Worm (Caenorhabditis elegans) whole organism, L4 larva: ENCODE results near the gene K01G12.22.

Experiments
- D1046.2 ChIP-seq: fragments of 200-800 bp; sonication (Bioruptor generic); IDR thresholded peaks from 2 replicates; pipeline ENCODE4 v1.3.6; 2022; ENCODE audit warnings: missing genetic modification characterization, missing compliant biosample characterization
- F44E2.7 ChIP-seq: fragments of 200-800 bp; sonication (Bioruptor generic); IDR thresholded peaks from 2 replicates; pipeline ENCODE4 v2.1.2; 2022; ENCODE audit warnings: missing genetic modification characterization, missing compliant biosample characterization
- R02D3.7 ChIP-seq: fragments of 150-350 bp; sonication (generic microtip); optimal IDR thresholded peaks from 3 replicates; lab custom pipeline; 2014; ENCODE audit warnings: missing biosample characterization, missing genetic modification characterization
- ZK337.2 ChIP-seq: fragments of 200-800 bp; sonication (Bioruptor generic); IDR thresholded peaks from 2 replicates; pipeline ENCODE4 v1.3.6; 2022; ENCODE audit warnings: missing genetic modification reagents, missing genetic modification characterization, missing compliant biosample characterization
- ZK546.5 ChIP-seq, 2 experiments: sonication (generic microtip); optimal IDR thresholded peaks; 2 replicates each; lab custom pipeline; 2017; ENCODE audit warnings: missing biosample characterization in 2 of 2, missing genetic modification characterization in 2 of 2
- aly-2 ChIP-seq: sonication (generic microtip); optimal IDR thresholded peaks from 2 replicates; lab custom pipeline; 2018; ENCODE audit warnings: missing biosample characterization, missing genetic modification characterization
- ama-1 ChIP-seq: fragments of 150-350 bp; optimal IDR thresholded peaks from 2 replicates; lab custom pipeline; 2014; ENCODE audit warnings: inconsistent platforms, mixed read lengths
- arid-1 ChIP-seq: fragments of 200-800 bp; sonication (Bioruptor generic); conservative IDR thresholded peaks from 2 replicates; pipeline ENCODE4 v1.3.6; 2022; ENCODE audit warnings: missing genetic modification reagents, missing genetic modification characterization, missing compliant biosample characterization
- ceh-20 ChIP-seq: fragments of 200-800 bp; sonication (Bioruptor generic); IDR thresholded peaks from 2 replicates; pipeline ENCODE4 v1.3.6; 2022; ENCODE audit warnings: missing genetic modification reagents, missing genetic modification characterization, missing compliant biosample characterization
- ceh-28 ChIP-seq: fragments of 150-350 bp; optimal IDR thresholded peaks from 2 replicates; lab custom pipeline; 2014; ENCODE audit warnings: missing biosample characterization, missing genetic modification reagents, missing genetic modification characterization
- ceh-62 ChIP-seq: sonication (generic microtip); optimal IDR thresholded peaks from 2 replicates; lab custom pipeline; 2017; ENCODE audit warnings: missing biosample characterization, missing genetic modification characterization
- ces-1 ChIP-seq: fragments of 150-350 bp; sonication (generic microtip); optimal IDR thresholded peaks from 4 replicates; lab custom pipeline; 2014; ENCODE audit warnings: missing biosample characterization, missing genetic modification reagents, missing genetic modification characterization
- daf-16 ChIP-seq, 3 experiments: sonication (generic microtip); optimal IDR thresholded peaks; 2 replicates each; lab custom pipeline; 2016 to 2017; ENCODE audit warnings: missing genetic modification characterization in 3 of 3, missing genetic modification reagents in 3 of 3, mild to moderate bottlenecking in 2 of 3, missing compliant biosample characterization in 2 of 3, missing biosample characterization in 1 of 3, moderate library complexity in 1 of 3
- daf-19 ChIP-seq: fragments of 200-800 bp; sonication (Bioruptor generic); conservative IDR thresholded peaks from 2 replicates; pipeline ENCODE4 v1.3.6; 2022; ENCODE audit warnings: missing genetic modification characterization, missing compliant biosample characterization
- dmd-6 ChIP-seq: fragments of 200-800 bp; sonication (Bioruptor generic); IDR thresholded peaks from 2 replicates; pipeline ENCODE4 v1.3.6; 2022; ENCODE audit warnings: missing genetic modification reagents, missing genetic modification characterization, missing compliant biosample characterization
- dpl-1 ChIP-seq: fragments of 150-350 bp; optimal IDR thresholded peaks from 2 replicates; lab custom pipeline; 2014; ENCODE audit warnings: missing biosample characterization, missing genetic modification reagents, missing genetic modification characterization
- egl-27 ChIP-seq: sonication (generic microtip); optimal IDR thresholded peaks from 3 replicates; lab custom pipeline; 2017; ENCODE audit warnings: missing biosample characterization, missing genetic modification reagents, missing genetic modification characterization
- hlh-11 ChIP-seq: fragments of 200-800 bp; sonication (Bioruptor generic); optimal IDR thresholded peaks from 2 replicates; lab custom pipeline; 2018; ENCODE audit warnings: mild to moderate bottlenecking, missing genetic modification characterization, missing compliant biosample characterization
- hlh-30 ChIP-seq: sonication (generic microtip); optimal IDR thresholded peaks from 2 replicates; lab custom pipeline; 2017; ENCODE audit warnings: antibody characterized with exemption, mild to moderate bottlenecking, missing genetic modification characterization, missing compliant biosample characterization; ENCODE audit not compliant: insufficient read depth
- lin-13 ChIP-seq: fragments of 150-350 bp; optimal IDR thresholded peaks from 2 replicates; lab custom pipeline; 2014; ENCODE audit warnings: missing biosample characterization, missing genetic modification reagents, missing genetic modification characterization
- lin-39 ChIP-seq: fragments of 150-350 bp; optimal IDR thresholded peaks from 2 replicates; lab custom pipeline; 2014; ENCODE audit warnings: missing biosample characterization, missing genetic modification reagents, missing genetic modification characterization
- lir-3 ChIP-seq: sonication (generic microtip); optimal IDR thresholded peaks from 2 replicates; lab custom pipeline; 2016; ENCODE audit warnings: mild to moderate bottlenecking, missing genetic modification characterization, missing compliant biosample characterization
- lsy-2 ChIP-seq, 2 experiments: fragments of 150-350 bp in 1 of 2; sonication (generic microtip) in 1 of 2; optimal IDR thresholded peaks; 2 replicates each; lab custom pipeline; 2014 to 2017; ENCODE audit warnings: missing biosample characterization in 2 of 2, missing genetic modification characterization in 2 of 2
- madf-5 ChIP-seq, 2 experiments: fragments of 200-800 bp; sonication (Bioruptor generic); IDR thresholded peaks; 2 replicates each; pipeline ENCODE4 v1.3.6; 2022; ENCODE audit warnings: missing compliant biosample characterization in 2 of 2, missing genetic modification characterization in 2 of 2
- mep-1 ChIP-seq: fragments of 150-350 bp; sonication (generic microtip); optimal IDR thresholded peaks from 3 replicates; lab custom pipeline; 2014; ENCODE audit warnings: missing biosample characterization, missing genetic modification characterization
- mxl-3 ChIP-seq: fragments of 200-800 bp; sonication (Bioruptor generic); optimal IDR thresholded peaks from 2 replicates; lab custom pipeline; 2018; ENCODE audit warnings: mild to moderate bottlenecking, missing genetic modification characterization, missing compliant biosample characterization
- nhr-6 ChIP-seq: fragments of 150-350 bp; optimal IDR thresholded peaks from 2 replicates; lab custom pipeline; 2014; ENCODE audit warnings: missing biosample characterization, missing genetic modification characterization
- nhr-77 ChIP-seq: fragments of 150-350 bp; optimal IDR thresholded peaks from 2 replicates; lab custom pipeline; 2014; ENCODE audit warnings: missing biosample characterization, missing genetic modification characterization
- php-3 ChIP-seq: fragments of 200-800 bp; sonication (Bioruptor generic); IDR thresholded peaks from 2 replicates; pipeline ENCODE4 v1.3.6; 2022; ENCODE audit warnings: missing genetic modification reagents, missing genetic modification characterization, missing compliant biosample characterization
- skn-1 ChIP-seq: fragments of 150-350 bp; optimal IDR thresholded peaks from 2 replicates; lab custom pipeline; 2014; ENCODE audit warnings: missing biosample characterization, missing genetic modification characterization
- snpc-1.2 ChIP-seq: fragments of 200-800 bp; sonication (Bioruptor generic); IDR thresholded peaks from 2 replicates; pipeline ENCODE4 v1.3.6; 2022; ENCODE audit warnings: missing genetic modification reagents, missing genetic modification characterization, missing compliant biosample characterization
- tra-1 ChIP-seq: fragments of 200-800 bp; sonication (Bioruptor generic); IDR thresholded peaks from 2 replicates; pipeline ENCODE4 v1.3.6; 2022; ENCODE audit warnings: missing genetic modification reagents, missing genetic modification characterization, missing compliant biosample characterization
- unc-130 ChIP-seq: sonication (generic microtip); optimal IDR thresholded peaks from 2 replicates; lab custom pipeline; 2016; ENCODE audit warnings: missing genetic modification reagents, missing genetic modification characterization, missing compliant biosample characterization
- vab-7 ChIP-seq: fragments of 200-800 bp; sonication (Bioruptor generic); IDR thresholded peaks from 2 replicates; pipeline ENCODE4 v1.3.6; 2022; ENCODE audit warnings: missing genetic modification reagents, missing genetic modification characterization, missing compliant biosample characterization
- zfp-2 ChIP-seq: sonication (generic microtip); optimal IDR thresholded peaks from 2 replicates; lab custom pipeline; 2016; ENCODE audit warnings: mild to moderate bottlenecking, missing genetic modification characterization, missing compliant biosample characterization
- ztf-7 ChIP-seq: fragments of 150-350 bp; optimal IDR thresholded peaks from 2 replicates; lab custom pipeline; 2014; ENCODE audit warnings: missing biosample characterization, missing genetic modification characterization

Gene K01G12.22

ce11 chrIV:14191919-14192318 lies at the start of gene K01G12.22:
TSS of gene K01G12.22 (plus strand) at chrIV:14192219.
- TF ChIP-seq zfp-2 (tag; lab: Kevin White, UChicago) = no peak
- TF ChIP-seq R02D3.7 = no peak
- no peak for TF ChIP-seq mep-1 (tag; lab: Kevin White, UChicago)
- no peak for TF ChIP-seq mxl-3 (GFP tag; lab: Kevin White, UChicago)
- no peak for TF ChIP-seq lin-13
- no peak for TF ChIP-seq lsy-2 (tag; optimal IDR thresholded peaks at IDR 0.05; lab: Kevin White, UChicago)
- no peak for TF ChIP-seq vab-7 (GFP tag; lab: Robert Waterston, UW)
- TF ChIP-seq madf-5 (GFP tag; IDR thresholded peaks at IDR 0.05; lab: Robert Waterston, UW) = no peak
- no peak for TF ChIP-seq daf-16 (GFP tag; optimal IDR thresholded peaks at IDR 0.05; lab: Kevin White, UChicago)
- TF ChIP-seq daf-16 (tag; optimal IDR thresholded peaks at IDR 0.05; lab: Kevin White, UChicago) = no peak
- no peak for TF ChIP-seq D1046.2 (GFP tag; lab: Robert Waterston, UW)
- no peak for TF ChIP-seq arid-1 (GFP tag; lab: Robert Waterston, UW)
- TF ChIP-seq lir-3 (tag; lab: Kevin White, UChicago) = no peak
- no peak for TF ChIP-seq dmd-6 (GFP tag; lab: Robert Waterston, UW)
- TF ChIP-seq, all 104 proteins: peak for 0

ce11 chrIV:14143042-14143441 lies 49.0 kb upstream of the K01G12.22 start:
- TF ChIP-seq dpl-1 (GFP tag; lab: Kevin White, UChicago) = no peak
- no peak for TF ChIP-seq hlh-11 (tag; lab: Kevin White, UChicago)
- peak; percentile 70 for TF ChIP-seq snpc-1.2 (GFP tag; lab: Robert Waterston, UW)

ce11 chrIV:14145594-14145993 lies 46.4 kb upstream of the K01G12.22 start, which contains the start of gene oac-37:
TSS of gene oac-37 (plus strand) at chrIV:14145894.
- TF ChIP-seq tra-1 (no peak), lir-3 (tag; lab: Kevin White, UChicago) (no peak), ceh-20 (GFP tag; lab: Robert Waterston, UW) (no peak), daf-19 (GFP tag; lab: Robert Waterston, UW) (no peak), hlh-30 (no peak), lin-39 (tag; lab: Kevin White, UChicago) (no peak)

- TF ChIP-seq ces-1 (GFP tag; lab: Kevin White, UChicago) (no peak), lin-39 (tag; lab: Kevin White, UChicago) (no peak), ztf-7 (no peak)
- TF ChIP-seq, all 104 proteins: peak for 0
Measured at ce11 chrIV:14153261-14153660, 38.8 kb upstream of the K01G12.22 start, which contains the start of gene oac-38. TSS of gene oac-38 (minus strand) at chrIV:14153361.

- TF ChIP-seq ceh-28 (no peak), ceh-62 (no peak), ama-1 (lab: Kevin White, UChicago) (no peak), nhr-77 (tag; lab: Kevin White, UChicago) (no peak), unc-130 (GFP tag; lab: Kevin White, UChicago) (no peak), nhr-6 (no peak), egl-27 (tag; lab: Kevin White, UChicago) (no peak), dmd-6 (GFP tag; lab: Robert Waterston, UW) (no peak), ZK546.5 (tag; optimal IDR thresholded peaks at IDR 0.05; lab: Kevin White, UChicago) (no peak), snpc-1.2 (GFP tag; lab: Robert Waterston, UW) (no peak), skn-1 (tag; lab: Kevin White, UChicago) (no peak), ZK337.2 (GFP tag; lab: Robert Waterston, UW) (no peak), vab-7 (GFP tag; lab: Robert Waterston, UW) (no peak), F44E2.7 (GFP tag; lab: Robert Waterston, UW) (no peak), D1046.2 (GFP tag; lab: Robert Waterston, UW) (no peak), php-3 (GFP tag; lab: Robert Waterston, UW) (no peak), aly-2 (tag; lab: Kevin White, UChicago) (no peak), daf-19 (GFP tag; lab: Robert Waterston, UW) (no peak)
Measured at ce11 chrIV:14158086-14158485, 33.9 kb upstream of the K01G12.22 start, which contains the start of gene R05A10.8. TSS of gene R05A10.8 (minus strand) at chrIV:14158186.
